Fruit fly (Drosophila melanogaster) whole organism, embryonic: ENCODE data around the gene Ilk.

Experiments used
- Asciz ChIP-seq: fragments of 200-800 bp; sonication (Bioruptor generic); optimal IDR thresholded peaks from 2 replicates; lab custom pipeline; 2017; ENCODE audit warnings: missing biosample characterization, mild to moderate bottlenecking, missing genetic modification characterization, missing genetic modification reagents
- Atf3 ChIP-seq: fragments of 200-800 bp; sonication (Bioruptor generic); optimal IDR thresholded peaks from 3 replicates; lab custom pipeline; 2016; ENCODE audit warnings: missing biosample characterization, missing genetic modification characterization
- C15 ChIP-seq: fragments of 200-800 bp; sonication (Bioruptor generic); IDR thresholded peaks from 3 replicates; pipeline ENCODE4 v1.3.6; 2022; ENCODE audit warnings: missing biosample characterization, missing genetic modification characterization
- CG10462 ChIP-seq: fragments of 200-800 bp; sonication (Bioruptor generic); optimal IDR thresholded peaks from 2 replicates; lab custom pipeline; 2016; ENCODE audit warnings: missing biosample characterization, missing genetic modification characterization
- CG11085 ChIP-seq: fragments of 200-800 bp; sonication (Bioruptor generic); IDR thresholded peaks from 2 replicates; pipeline ENCODE4 v1.3.6; 2022; ENCODE audit warnings: missing biosample characterization, missing genetic modification characterization
- CG12769 ChIP-seq: fragments of 200-800 bp; sonication (Bioruptor generic); optimal IDR thresholded peaks from 2 replicates; lab custom pipeline; 2019; ENCODE audit warnings: missing biosample characterization, mild to moderate bottlenecking, missing genetic modification characterization, moderate library complexity
- CG13123 ChIP-seq: fragments of 200-800 bp; sonication (Bioruptor generic); optimal IDR thresholded peaks from 2 replicates; lab custom pipeline; 2016; ENCODE audit warnings: missing biosample characterization, missing genetic modification characterization
- CG15011 ChIP-seq: fragments of 200-800 bp; sonication (Bioruptor generic); optimal IDR thresholded peaks from 3 replicates; lab custom pipeline; 2018; ENCODE audit warnings: missing biosample characterization, mild to moderate bottlenecking, missing genetic modification characterization
- CG17361 ChIP-seq: fragments of 200-800 bp; sonication (Bioruptor generic); IDR thresholded peaks from 3 replicates; pipeline ENCODE4 v1.3.6; 2022; ENCODE audit warnings: missing biosample characterization, missing genetic modification characterization
- CG18011 ChIP-seq: fragments of 200-800 bp; sonication (Bioruptor generic); optimal IDR thresholded peaks from 2 replicates; lab custom pipeline; 2017; ENCODE audit warnings: missing biosample characterization, missing genetic modification characterization, mild to moderate bottlenecking, moderate library complexity, missing genotype
- CG18262 ChIP-seq: fragments of 200-800 bp; optimal IDR thresholded peaks from 3 replicates; lab custom pipeline; 2019; ENCODE audit warnings: missing biosample characterization, mild to moderate bottlenecking, missing genetic modification characterization, moderate library complexity
- CG32772 ChIP-seq: fragments of 200-800 bp; sonication (Bioruptor generic); IDR thresholded peaks from 2 replicates; pipeline ENCODE4 v1.3.6; 2022; ENCODE audit warnings: missing biosample characterization, missing genetic modification characterization
- CG3847 ChIP-seq: fragments of 200-800 bp; sonication (Bioruptor generic); IDR thresholded peaks from 2 replicates; pipeline ENCODE4 v1.3.6; 2022; ENCODE audit warnings: missing biosample characterization, missing genetic modification characterization
- CG3995 ChIP-seq: fragments of 200-800 bp; sonication (Bioruptor generic); optimal IDR thresholded peaks from 3 replicates; lab custom pipeline; 2016; ENCODE audit warnings: missing biosample characterization, missing genetic modification characterization
- CG6765 ChIP-seq: fragments of 200-800 bp; sonication (Bioruptor generic); optimal IDR thresholded peaks from 3 replicates; lab custom pipeline; 2017; ENCODE audit warnings: missing biosample characterization, mild to moderate bottlenecking, missing genetic modification characterization
- CG6791 ChIP-seq: fragments of 200-800 bp; sonication (Bioruptor generic); IDR thresholded peaks from 3 replicates; pipeline ENCODE4 v1.3.6; 2022; ENCODE audit warnings: missing biosample characterization, missing genetic modification characterization; ENCODE audit not compliant: partially characterized antibody
- CG8290 ChIP-seq, 3 experiments: fragments of 200-800 bp; sonication (Bioruptor generic); optimal IDR thresholded peaks; 2 replicates each; lab custom pipeline; 2016 to 2019; ENCODE audit warnings: missing biosample characterization in 3 of 3, missing genetic modification characterization in 3 of 3, mild to moderate bottlenecking in 2 of 3, moderate library complexity in 1 of 3
- CG8924 ChIP-seq: fragments of 200-800 bp; optimal IDR thresholded peaks from 3 replicates; lab custom pipeline; 2019; ENCODE audit warnings: missing biosample characterization, mild to moderate bottlenecking, missing genetic modification characterization, moderate library complexity
- CG9215 ChIP-seq: fragments of 200-800 bp; sonication (Bioruptor generic); IDR thresholded peaks from 2 replicates; pipeline ENCODE4 v1.3.6; 2022; ENCODE audit warnings: missing biosample characterization, missing genetic modification characterization
- CG9797 ChIP-seq: fragments of 200-800 bp; sonication (Bioruptor generic); optimal IDR thresholded peaks from 3 replicates; lab custom pipeline; 2018; ENCODE audit warnings: missing biosample characterization, mild to moderate bottlenecking, missing genetic modification characterization
- Dip2 ChIP-seq: fragments of 200-800 bp; sonication (Bioruptor generic); IDR thresholded peaks from 2 replicates; pipeline ENCODE4 v1.3.6; 2022; ENCODE audit warnings: missing biosample characterization, missing genetic modification characterization
- Doc2 ChIP-seq: fragments of 200-800 bp; sonication (Bioruptor generic); IDR thresholded peaks from 2 replicates; pipeline ENCODE4 v1.3.6; 2022; ENCODE audit warnings: missing biosample characterization, missing genetic modification characterization
- Elba2 ChIP-seq: fragments of 200-800 bp; sonication (Bioruptor generic); optimal IDR thresholded peaks from 3 replicates; lab custom pipeline; 2016; ENCODE audit warnings: missing biosample characterization, missing genetic modification characterization
- Fer1 ChIP-seq: fragments of 200-800 bp; sonication (Bioruptor generic); optimal IDR thresholded peaks from 2 replicates; lab custom pipeline; 2017; ENCODE audit warnings: missing biosample characterization, mild to moderate bottlenecking, missing genetic modification characterization
- Gsc ChIP-seq: fragments of 200-800 bp; sonication (Bioruptor generic); IDR thresholded peaks from 2 replicates; pipeline ENCODE4 v1.3.6; 2022; ENCODE audit warnings: missing biosample characterization, missing genetic modification characterization
- Gug ChIP-seq: fragments of 200-800 bp; sonication (Bioruptor generic); IDR thresholded peaks from 4 replicates; pipeline ENCODE4 v1.3.6; 2022; ENCODE audit warnings: missing biosample characterization, missing genetic modification characterization
- Hand ChIP-seq: fragments of 200-800 bp; sonication (Bioruptor generic); optimal IDR thresholded peaks from 2 replicates; lab custom pipeline; 2017; ENCODE audit warnings: mild to moderate bottlenecking, missing biosample characterization, missing genetic modification reagents, missing genetic modification characterization
- Hmr ChIP-seq: fragments of 200-800 bp; sonication (Bioruptor generic); optimal IDR thresholded peaks from 3 replicates; lab custom pipeline; 2017; ENCODE audit warnings: mild to moderate bottlenecking, missing biosample characterization, missing genetic modification reagents, missing genetic modification characterization
- Lim3 ChIP-seq: fragments of 200-800 bp; sonication (Bioruptor generic); IDR thresholded peaks from 2 replicates; pipeline ENCODE4 v1.3.6; 2022; ENCODE audit warnings: missing biosample characterization, missing genetic modification characterization
- MBD-R2 ChIP-seq: fragments of 200-800 bp; sonication (Bioruptor generic); IDR thresholded peaks from 2 replicates; pipeline ENCODE4 v1.3.6; 2022; ENCODE audit warnings: missing biosample characterization, missing genetic modification characterization
- Max ChIP-seq: fragments of 200-800 bp; sonication (Bioruptor generic); optimal IDR thresholded peaks from 2 replicates; lab custom pipeline; 2016; ENCODE audit warnings: missing biosample characterization, mild to moderate bottlenecking, missing genetic modification characterization
- NC2β ChIP-seq: fragments of 200-800 bp; sonication (Bioruptor generic); optimal IDR thresholded peaks from 2 replicates; lab custom pipeline; 2016; ENCODE audit warnings: missing biosample characterization, missing genetic modification characterization
- Poxn ChIP-seq: fragments of 200-800 bp; sonication (Bioruptor generic); IDR thresholded peaks from 2 replicates; pipeline ENCODE4 v1.3.6; 2022; ENCODE audit warnings: missing biosample characterization, missing genetic modification characterization
- Spps ChIP-seq: fragments of 200-800 bp; sonication (Bioruptor generic); optimal IDR thresholded peaks from 2 replicates; lab custom pipeline; 2018; ENCODE audit warnings: missing biosample characterization, mild to moderate bottlenecking, missing genetic modification characterization
- Xrp1 ChIP-seq: fragments of 200-800 bp; sonication (Bioruptor generic); IDR thresholded peaks from 2 replicates; pipeline ENCODE4 v1.3.6; 2022; ENCODE audit warnings: missing biosample characterization, missing genetic modification characterization
- ap ChIP-seq: fragments of 200-800 bp; sonication (Bioruptor generic); IDR thresholded peaks from 2 replicates; pipeline ENCODE4 v1.3.6; 2022; ENCODE audit warnings: missing biosample characterization, missing genetic modification characterization
- ase ChIP-seq: fragments of 200-800 bp; sonication (Bioruptor generic); IDR thresholded peaks from 3 replicates; pipeline ENCODE4 v1.3.6; 2022; ENCODE audit warnings: missing biosample characterization, missing genetic modification characterization
- eve ChIP-seq, 2 experiments: fragments of >200 bp; optimal IDR thresholded peaks; 2 replicates each; lab custom pipeline; 2017; ENCODE audit warnings: missing biosample characterization in 2 of 2, missing genetic modification characterization in 2 of 2
- fu2 ChIP-seq: fragments of 200-800 bp; sonication (Bioruptor generic); optimal IDR thresholded peaks from 2 replicates; lab custom pipeline; 2016; ENCODE audit warnings: missing biosample characterization, missing genetic modification characterization
- hth ChIP-seq: fragments of >200 bp; optimal IDR thresholded peaks from 2 replicates; lab custom pipeline; 2017; ENCODE audit warnings: inconsistent platforms
- insv ChIP-seq, 2 experiments: fragments of 200-800 bp; sonication (Bioruptor generic); optimal IDR thresholded peaks; 3 replicates each; lab custom pipeline; 2016 to 2018; ENCODE audit warnings: missing biosample characterization in 2 of 2, missing genetic modification characterization in 2 of 2
- jumu ChIP-seq: fragments of 200-800 bp; sonication (Bioruptor generic); optimal IDR thresholded peaks from 3 replicates; lab custom pipeline; 2016; ENCODE audit warnings: missing biosample characterization, missing genetic modification characterization
- kah ChIP-seq: fragments of 200-800 bp; sonication (Bioruptor generic); optimal IDR thresholded peaks from 2 replicates; lab custom pipeline; 2018; ENCODE audit warnings: missing biosample characterization, mild to moderate bottlenecking, missing genetic modification characterization
- kay ChIP-seq: fragments of 200-800 bp; sonication (Bioruptor generic); optimal IDR thresholded peaks from 2 replicates; lab custom pipeline; 2016; ENCODE audit warnings: missing biosample characterization, missing genetic modification characterization
- ken ChIP-seq: fragments of 200-800 bp; sonication (Bioruptor generic); IDR thresholded peaks from 3 replicates; pipeline ENCODE4 v1.3.6; 2022; ENCODE audit warnings: missing biosample characterization, missing genetic modification characterization
- nerfin-1 ChIP-seq: fragments of 200-800 bp; sonication (Bioruptor generic); optimal IDR thresholded peaks from 3 replicates; lab custom pipeline; 2019; ENCODE audit warnings: missing biosample characterization, mild to moderate bottlenecking, missing genetic modification characterization, moderate library complexity
- otp ChIP-seq: fragments of 200-800 bp; sonication (Bioruptor generic); IDR thresholded peaks from 3 replicates; pipeline ENCODE4, ENCODE4 v1.3.6; 2022; ENCODE audit warnings: missing biosample characterization, missing genetic modification characterization
- rib ChIP-seq: fragments of 200-800 bp; sonication (Bioruptor generic); IDR thresholded peaks from 2 replicates; pipeline ENCODE4 v1.3.6; 2022; ENCODE audit warnings: missing biosample characterization, missing genetic modification characterization
- sqz ChIP-seq: fragments of 200-800 bp; sonication (Bioruptor generic); optimal IDR thresholded peaks from 3 replicates; lab custom pipeline; 2018; ENCODE audit warnings: missing biosample characterization, mild to moderate bottlenecking, missing genetic modification characterization
- twi ChIP-seq: fragments of 200-800 bp; optimal IDR thresholded peaks from 2 replicates; lab custom pipeline; 2019; ENCODE audit warnings: missing biosample characterization, mild to moderate bottlenecking, missing genetic modification characterization, moderate library complexity
- wek ChIP-seq: fragments of 200-800 bp; sonication (Bioruptor generic); optimal IDR thresholded peaks from 3 replicates; lab custom pipeline; 2018; ENCODE audit warnings: missing biosample characterization, mild to moderate bottlenecking, missing genetic modification characterization, moderate library complexity

Ilk gene

DNA sequence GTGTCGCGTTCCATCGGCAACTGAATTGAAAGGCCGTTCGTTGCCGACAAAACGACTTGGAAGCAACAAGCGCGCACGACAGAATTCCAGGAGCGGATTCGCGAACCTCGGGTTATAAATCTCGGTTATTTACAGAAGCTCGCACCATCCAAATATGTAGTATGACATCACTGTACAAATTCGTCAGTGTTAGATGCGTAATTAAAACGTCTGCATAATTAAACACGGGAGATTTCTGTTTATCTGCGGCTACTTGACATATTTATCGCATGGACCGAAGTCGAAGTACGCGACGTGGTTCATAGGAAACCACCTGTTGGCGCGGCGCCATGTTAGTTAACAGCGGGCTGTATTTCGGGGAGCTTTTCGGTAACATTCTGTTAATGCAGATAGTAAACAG is 44.8 kb upstream of the Ilk start, which contains the start of gene Ac78C (continued):
- TF ChIP-seq nerfin-1 (tag; lab: Kevin White, UChicago): no peak
- TF ChIP-seq CG17361 (GFP tag; lab: Robert Waterston, UW): peak; percentile 57; the same call in 1 of the 3 replicates
- peak; percentile 76 for TF ChIP-seq CG18011 (GFP tag; lab: Kevin White, UChicago)
- TF ChIP-seq CG3847: peak; percentile 88
- TF ChIP-seq Fer1: peak; percentile 96
- TF ChIP-seq C15: peak; percentile 74; the same call in 2 of the 3 replicates
- TF ChIP-seq CG3995: peak; percentile 75
- peak; percentile 77 for TF ChIP-seq wek (GFP tag; lab: Kevin White, UChicago)
- TF ChIP-seq Poxn (GFP tag; lab: Robert Waterston, UW): peak; percentile 77
- TF ChIP-seq Lim3 (GFP tag; lab: Robert Waterston, UW): peak; percentile 26; the same call in 1 of the 2 replicates
- peak; percentile 65; the same call in 2 of the 3 replicates for TF ChIP-seq otp
- 0 out of 2 replicates have a peak, but pooled peaks have one; percentile 32 for TF ChIP-seq Gsc (GFP tag; lab: Robert Waterston, UW)
- TF ChIP-seq CG13123 (GFP tag; lab: Kevin White, UChicago): peak; percentile 47
- TF ChIP-seq fu2 (GFP tag; lab: Kevin White, UChicago): peak; percentile 77
- TF ChIP-seq Hmr (GFP tag; lab: Kevin White, UChicago): peak; percentile 91
- peak; percentile 83 for TF ChIP-seq CG9215 (GFP tag; lab: Robert Waterston, UW)
- peak; percentile 64 for TF ChIP-seq CG10462 (GFP tag; lab: Kevin White, UChicago)
- no peak for TF ChIP-seq twi (tag; lab: Kevin White, UChicago)
- no peak for TF ChIP-seq Elba2 (GFP tag; lab: Kevin White, UChicago)
- no peak for TF ChIP-seq CG18262
- TF ChIP-seq CG32772 (GFP tag; lab: Robert Waterston, UW): peak; percentile 81
- TF ChIP-seq CG8924 (tag; lab: Kevin White, UChicago): no peak
- TF ChIP-seq kay (GFP tag; lab: Kevin White, UChicago): peak; percentile 63
- TF ChIP-seq Hand (GFP tag; lab: Kevin White, UChicago): peak; percentile 89
- TF ChIP-seq eve (GFP tag; optimal IDR thresholded peaks at IDR 0.05; lab: Kevin White, UChicago): no peak
- TF ChIP-seq CG6791 (GFP tag; lab: Robert Waterston, UW): no peak; the same call in 2 of the 3 replicates
- peak; percentile 65 for TF ChIP-seq Max (GFP tag; lab: Kevin White, UChicago)
- TF ChIP-seq Dip2 (GFP tag; lab: Robert Waterston, UW): no peak
- TF ChIP-seq ap (GFP tag; lab: Robert Waterston, UW): peak; percentile 64
- TF ChIP-seq CG15011 (GFP tag; lab: Kevin White, UChicago): peak; percentile 70
- peak; percentile 75; the same call in 2 of the 3 replicates for TF ChIP-seq ase
- TF ChIP-seq CG11085 (GFP tag; lab: Robert Waterston, UW): peak; percentile 82
- peak; percentile 97 for TF ChIP-seq CG12769 (tag; lab: Kevin White, UChicago)
- TF ChIP-seq Atf3 (GFP tag; lab: Kevin White, UChicago): peak; percentile 71
- peak; percentile 70 for TF ChIP-seq NC2β
- TF ChIP-seq MBD-R2 (GFP tag; lab: Robert Waterston, UW): no peak; the same call in none of the 2 replicates
- peak; percentile 90 for TF ChIP-seq Gug (GFP tag; lab: Robert Waterston, UW)
- peak in 1 of 2 experiments; percentile 33 for TF ChIP-seq insv (GFP tag; optimal IDR thresholded peaks at IDR 0.05; lab: Kevin White, UChicago)
- TF ChIP-seq kah (GFP tag; lab: Kevin White, UChicago): peak; percentile 99
- peak; percentile 83 for TF ChIP-seq Xrp1 (GFP tag; lab: Robert Waterston, UW)
- TF ChIP-seq CG9797 (GFP tag; lab: Kevin White, UChicago): no peak
- TF ChIP-seq Spps (tag; lab: Kevin White, UChicago): no peak
- peak; percentile 84 for TF ChIP-seq CG6765 (GFP tag; lab: Kevin White, UChicago)
- peak; percentile 83 for TF ChIP-seq rib
- peak; percentile 51; the same call in 1 of the 2 replicates for TF ChIP-seq Doc2 (GFP tag; lab: Robert Waterston, UW)
- TF ChIP-seq jumu (GFP tag; lab: Kevin White, UChicago): peak; percentile 85
- no peak for TF ChIP-seq CG8290 (GFP tag; optimal IDR thresholded peaks at IDR 0.05; lab: Kevin White, UChicago)
- peak in 1 of 2 experiments; percentile 98 for TF ChIP-seq CG8290 (tag; optimal IDR thresholded peaks at IDR 0.05; lab: Kevin White, UChicago)
- peak; percentile 22 for TF ChIP-seq sqz (GFP tag; lab: Kevin White, UChicago)
- TF ChIP-seq Asciz: peak; percentile 68
- TF ChIP-seq hth: no peak
- TF ChIP-seq ken: peak; percentile 83
